Fruit fly (Drosophila melanogaster) whole organism, embryonic: Measurements from ENCODE around the gene CG15629.

Experiments used
- CG10209 ChIP-seq: fragments of 200-800 bp; sonication (Bioruptor generic); optimal IDR thresholded peaks from 3 replicates; lab custom pipeline; 2017; ENCODE audit warnings: missing biosample characterization, mild to moderate bottlenecking, missing genetic modification characterization, missing genetic modification reagents
- CG10565 ChIP-seq: fragments of 200-800 bp; sonication (Bioruptor generic); optimal IDR thresholded peaks from 3 replicates; lab custom pipeline; 2016; ENCODE audit warnings: missing biosample characterization, mild to moderate bottlenecking, missing genetic modification characterization
- CG11696 ChIP-seq: fragments of 200-800 bp; sonication (Bioruptor generic); IDR thresholded peaks from 2 replicates; pipeline ENCODE4 v1.3.6; 2022; ENCODE audit warnings: missing biosample characterization, missing genetic modification characterization
- CG13624 ChIP-seq: fragments of 200-800 bp; sonication (Bioruptor generic); optimal IDR thresholded peaks from 2 replicates; lab custom pipeline; 2016; ENCODE audit warnings: missing biosample characterization, missing genetic modification characterization
- CG14050 ChIP-seq: fragments of 200-800 bp; sonication (Bioruptor generic); IDR thresholded peaks from 3 replicates; pipeline ENCODE4 v1.3.6; 2022; ENCODE audit warnings: missing biosample characterization, missing genetic modification characterization
- CG15269 ChIP-seq: fragments of 200-800 bp; sonication (Bioruptor generic); optimal IDR thresholded peaks from 2 replicates; lab custom pipeline; 2018; ENCODE audit warnings: missing biosample characterization, mild to moderate bottlenecking, missing genetic modification characterization, moderate library complexity
- CG15479 ChIP-seq: fragments of 200-800 bp; sonication (Bioruptor generic); optimal IDR thresholded peaks from 3 replicates; lab custom pipeline; 2019; ENCODE audit warnings: missing biosample characterization, mild to moderate bottlenecking, missing genetic modification characterization, moderate library complexity
- CG17328 ChIP-seq: fragments of 200-800 bp; sonication (Bioruptor generic); IDR thresholded peaks from 2 replicates; pipeline ENCODE4 v1.3.6; 2022; ENCODE audit warnings: missing biosample characterization, missing genetic modification characterization
- CG1832 ChIP-seq: fragments of 200-800 bp; sonication (Bioruptor generic); optimal IDR thresholded peaks from 2 replicates; lab custom pipeline; 2017; ENCODE audit warnings: missing biosample characterization, mild to moderate bottlenecking, missing genetic modification characterization, inconsistent platforms
- CG2875 ChIP-seq: fragments of 200-800 bp; sonication (Bioruptor generic); optimal IDR thresholded peaks from 2 replicates; lab custom pipeline; 2017; ENCODE audit warnings: missing biosample characterization, mild to moderate bottlenecking, missing genetic modification characterization, missing genetic modification reagents
- CG31365 ChIP-seq: fragments of 200-800 bp; sonication (Bioruptor generic); optimal IDR thresholded peaks from 2 replicates; lab custom pipeline; 2018; ENCODE audit warnings: missing biosample characterization, mild to moderate bottlenecking, missing genetic modification characterization
- CG33213 ChIP-seq: fragments of 200-800 bp; sonication (Bioruptor generic); optimal IDR thresholded peaks from 3 replicates; lab custom pipeline; 2016; ENCODE audit warnings: missing biosample characterization, missing genetic modification characterization
- CG3407 ChIP-seq: fragments of 200-800 bp; sonication (Bioruptor generic); optimal IDR thresholded peaks from 2 replicates; lab custom pipeline; 2018; ENCODE audit warnings: missing biosample characterization, mild to moderate bottlenecking, missing genetic modification characterization
- CG3995 ChIP-seq: fragments of 200-800 bp; sonication (Bioruptor generic); optimal IDR thresholded peaks from 3 replicates; lab custom pipeline; 2016; ENCODE audit warnings: missing biosample characterization, missing genetic modification characterization
- CG4617 ChIP-seq: fragments of 200-800 bp; sonication (Bioruptor generic); optimal IDR thresholded peaks from 3 replicates; lab custom pipeline; 2016; ENCODE audit warnings: missing biosample characterization, missing genetic modification characterization, borderline replicate concordance
- CG6654 ChIP-seq: fragments of 200-800 bp; sonication (Bioruptor generic); optimal IDR thresholded peaks from 2 replicates; lab custom pipeline; 2017; ENCODE audit warnings: missing biosample characterization, mild to moderate bottlenecking, missing genetic modification characterization
- CG6854 ChIP-seq: fragments of 200-800 bp; sonication (Bioruptor generic); optimal IDR thresholded peaks from 3 replicates; lab custom pipeline; 2017; ENCODE audit warnings: missing biosample characterization, mild to moderate bottlenecking, missing genetic modification characterization
- CG8290 ChIP-seq, 3 experiments: fragments of 200-800 bp; sonication (Bioruptor generic); optimal IDR thresholded peaks; 2 replicates each; lab custom pipeline; 2016 to 2019; ENCODE audit warnings: missing biosample characterization in 3 of 3, missing genetic modification characterization in 3 of 3, mild to moderate bottlenecking in 2 of 3, moderate library complexity in 1 of 3
- CG8388 ChIP-seq: fragments of 200-800 bp; sonication (Bioruptor generic); optimal IDR thresholded peaks from 2 replicates; lab custom pipeline; 2019; ENCODE audit warnings: missing biosample characterization, mild to moderate bottlenecking, missing genetic modification characterization, moderate library complexity
- CG8478 ChIP-seq: fragments of >200 bp; optimal IDR thresholded peaks from 2 replicates; lab custom pipeline; 2018
- CG8765 ChIP-seq: fragments of 200-800 bp; sonication (Bioruptor generic); IDR thresholded peaks from 2 replicates; pipeline ENCODE4 v1.3.6; 2022; ENCODE audit warnings: missing biosample characterization, missing genetic modification characterization
- Chrac-16 ChIP-seq: fragments of 200-800 bp; sonication (Bioruptor generic); optimal IDR thresholded peaks from 3 replicates; lab custom pipeline; 2016; ENCODE audit warnings: missing biosample characterization, missing genetic modification characterization
- D19A ChIP-seq: fragments of 200-800 bp; optimal IDR thresholded peaks from 3 replicates; lab custom pipeline; 2019; ENCODE audit warnings: missing biosample characterization, mild to moderate bottlenecking, missing genetic modification characterization, moderate library complexity
- Dbx ChIP-seq: fragments of 200-800 bp; sonication (Bioruptor generic); IDR thresholded peaks from 3 replicates; pipeline ENCODE4 v1.3.6; 2022; ENCODE audit warnings: missing biosample characterization, missing genetic modification characterization
- Fer3 ChIP-seq: fragments of 200-800 bp; sonication (Bioruptor generic); optimal IDR thresholded peaks from 2 replicates; lab custom pipeline; 2018; ENCODE audit warnings: missing biosample characterization, mild to moderate bottlenecking, missing genetic modification characterization, moderate library complexity
- HLH54F ChIP-seq: fragments of 200-800 bp; sonication (Bioruptor generic); optimal IDR thresholded peaks from 3 replicates; lab custom pipeline; 2016; ENCODE audit warnings: missing biosample characterization, missing genetic modification characterization
- Hand ChIP-seq: fragments of 200-800 bp; sonication (Bioruptor generic); optimal IDR thresholded peaks from 2 replicates; lab custom pipeline; 2017; ENCODE audit warnings: mild to moderate bottlenecking, missing biosample characterization, missing genetic modification reagents, missing genetic modification characterization
- HmgD ChIP-seq: fragments of 200-800 bp; sonication (Bioruptor generic); optimal IDR thresholded peaks from 3 replicates; lab custom pipeline; 2016; ENCODE audit warnings: missing biosample characterization, missing genetic modification characterization
- HmgZ ChIP-seq: fragments of 200-800 bp; sonication (Bioruptor generic); optimal IDR thresholded peaks from 2 replicates; lab custom pipeline; 2018; ENCODE audit warnings: missing biosample characterization, mild to moderate bottlenecking, missing genetic modification characterization
- Hmr ChIP-seq: fragments of 200-800 bp; sonication (Bioruptor generic); optimal IDR thresholded peaks from 3 replicates; lab custom pipeline; 2017; ENCODE audit warnings: mild to moderate bottlenecking, missing biosample characterization, missing genetic modification reagents, missing genetic modification characterization
- Lim3 ChIP-seq: fragments of 200-800 bp; sonication (Bioruptor generic); IDR thresholded peaks from 2 replicates; pipeline ENCODE4 v1.3.6; 2022; ENCODE audit warnings: missing biosample characterization, missing genetic modification characterization
- Pdp1 ChIP-seq, 2 experiments: fragments of 200-800 bp; sonication (Bioruptor generic); optimal IDR thresholded peaks; 3 replicates each; lab custom pipeline; 2016; ENCODE audit warnings: missing biosample characterization in 2 of 2, missing genetic modification characterization in 2 of 2, mild to moderate bottlenecking in 1 of 2, moderate library complexity in 1 of 2
- Ptx1 ChIP-seq: fragments of 200-800 bp; sonication (Bioruptor generic); IDR thresholded peaks from 2 replicates; pipeline ENCODE4 v1.3.6; 2022; ENCODE audit warnings: missing biosample characterization, missing genetic modification characterization
- Sry-δ ChIP-seq: fragments of 200-800 bp; sonication (Bioruptor generic); optimal IDR thresholded peaks from 2 replicates; lab custom pipeline; 2016; ENCODE audit warnings: missing biosample characterization, missing genetic modification characterization
- Vsx1 ChIP-seq: fragments of 200-800 bp; sonication (Bioruptor generic); optimal IDR thresholded peaks from 2 replicates; lab custom pipeline; 2017; ENCODE audit warnings: missing biosample characterization, mild to moderate bottlenecking, missing genetic modification characterization, missing genetic modification reagents
- aop ChIP-seq: fragments of 200-800 bp; sonication (Bioruptor generic); IDR thresholded peaks from 2 replicates; pipeline ENCODE4 v1.3.6; 2022; ENCODE audit warnings: missing biosample characterization, missing genetic modification characterization
- ara ChIP-seq: fragments of 200-800 bp; sonication (Bioruptor generic); IDR thresholded peaks from 2 replicates; pipeline ENCODE4 v1.3.6; 2022; ENCODE audit warnings: missing biosample characterization, missing genetic modification characterization
- ash1 ChIP-seq: fragments of 200-800 bp; sonication (Bioruptor generic); optimal IDR thresholded peaks from 2 replicates; lab custom pipeline; 2018; ENCODE audit warnings: missing biosample characterization, mild to moderate bottlenecking, missing genetic modification characterization
- br ChIP-seq: fragments of >200 bp; optimal IDR thresholded peaks from 2 replicates; lab custom pipeline; 2017
- dati ChIP-seq: fragments of 200-800 bp; sonication (Bioruptor generic); IDR thresholded peaks from 2 replicates; pipeline ENCODE4 v1.3.6; 2022; ENCODE audit warnings: missing biosample characterization, missing genetic modification characterization
- eyg ChIP-seq: fragments of 200-800 bp; sonication (Bioruptor generic); optimal IDR thresholded peaks from 3 replicates; lab custom pipeline; 2016; ENCODE audit warnings: missing biosample characterization, missing genetic modification characterization
- gfzf ChIP-seq: fragments of 200-800 bp; sonication (Bioruptor generic); optimal IDR thresholded peaks from 2 replicates; lab custom pipeline; 2016; ENCODE audit warnings: missing biosample characterization, mild to moderate bottlenecking, missing genetic modification characterization, moderate library complexity
- hth ChIP-seq: fragments of >200 bp; optimal IDR thresholded peaks from 2 replicates; lab custom pipeline; 2017; ENCODE audit warnings: inconsistent platforms
- nom ChIP-seq: fragments of 200-800 bp; sonication (Bioruptor generic); optimal IDR thresholded peaks from 2 replicates; lab custom pipeline; 2017; ENCODE audit warnings: missing biosample characterization, missing genetic modification characterization, mild to moderate bottlenecking, moderate library complexity, missing genetic modification reagents
- pum ChIP-seq: fragments of 200-800 bp; sonication (Bioruptor generic); optimal IDR thresholded peaks from 2 replicates; lab custom pipeline; 2016; ENCODE audit warnings: missing biosample characterization, missing genetic modification characterization
- sd ChIP-seq: fragments of 200-800 bp; sonication (Bioruptor generic); optimal IDR thresholded peaks from 3 replicates; lab custom pipeline; 2018; ENCODE audit warnings: missing biosample characterization, mild to moderate bottlenecking, missing genetic modification characterization, moderate library complexity
- sqz ChIP-seq: fragments of 200-800 bp; sonication (Bioruptor generic); optimal IDR thresholded peaks from 3 replicates; lab custom pipeline; 2018; ENCODE audit warnings: missing biosample characterization, mild to moderate bottlenecking, missing genetic modification characterization
- trh ChIP-seq: fragments of 200-800 bp; sonication (Bioruptor generic); optimal IDR thresholded peaks from 2 replicates; lab custom pipeline; 2016; ENCODE audit warnings: missing biosample characterization, missing genetic modification characterization
- wek ChIP-seq: fragments of 200-800 bp; sonication (Bioruptor generic); optimal IDR thresholded peaks from 3 replicates; lab custom pipeline; 2018; ENCODE audit warnings: missing biosample characterization, mild to moderate bottlenecking, missing genetic modification characterization, moderate library complexity
- z ChIP-seq: fragments of 200-800 bp; sonication (Bioruptor generic); IDR thresholded peaks from 3 replicates; pipeline ENCODE4 v1.3.6; 2022; ENCODE audit warnings: missing biosample characterization, missing genetic modification characterization
- zfh2 ChIP-seq: fragments of 200-800 bp; sonication (Bioruptor generic); optimal IDR thresholded peaks from 2 replicates; lab custom pipeline; 2016; ENCODE audit warnings: missing biosample characterization, missing genetic modification characterization

The CG15629 gene

DNA sequence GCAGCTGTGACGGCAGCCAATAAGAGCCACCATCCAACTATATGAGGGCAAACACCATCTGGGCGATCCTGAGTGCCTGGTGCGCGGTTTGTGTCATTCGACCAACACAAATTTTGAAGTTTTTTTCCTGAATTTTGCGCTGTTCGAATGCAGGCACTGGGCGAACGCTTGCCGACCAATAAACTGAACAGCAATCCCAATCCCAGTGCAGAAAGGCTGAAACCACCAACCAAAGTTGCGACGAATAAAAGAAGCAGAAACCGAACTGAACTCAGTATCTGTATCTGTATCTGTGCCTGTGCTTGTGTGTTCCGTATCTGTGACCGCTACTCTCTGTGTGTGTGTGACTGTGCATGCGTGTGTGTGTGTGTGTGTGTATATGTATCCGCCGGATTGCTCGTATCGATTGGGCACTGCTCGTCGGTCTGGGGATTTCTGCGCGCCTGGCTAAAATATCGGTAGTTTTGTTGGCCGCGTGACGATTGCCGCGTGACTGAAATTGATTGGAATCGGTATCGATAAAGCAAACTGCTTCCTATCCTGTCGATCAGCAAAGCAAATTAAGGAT is 1.2 kb upstream of the CG15629 start (continued):
- TF ChIP-seq zfh2 (GFP tag; lab: Kevin White, UChicago), result no peak
- TF ChIP-seq CG3995, result no peak
- TF ChIP-seq Sry-δ (GFP tag; lab: Kevin White, UChicago), result no peak
- peak; percentile 44 for TF ChIP-seq CG31365 (tag; lab: Kevin White, UChicago)
- TF ChIP-seq CG13624, result no peak
- TF ChIP-seq D19A (tag; lab: Kevin White, UChicago), result no peak
- TF ChIP-seq CG8290 (GFP tag; optimal IDR thresholded peaks at IDR 0.05; lab: Kevin White, UChicago), result no peak
- TF ChIP-seq CG8290 (tag; optimal IDR thresholded peaks at IDR 0.05; lab: Kevin White, UChicago), result peak in 1 of 2 experiments; percentile 77
- no peak for TF ChIP-seq Hmr (GFP tag; lab: Kevin White, UChicago)
- TF ChIP-seq aop (GFP tag; lab: Robert Waterston, UW), result no peak
- TF ChIP-seq trh, result no peak
- TF ChIP-seq Hand, result no peak
- peak; percentile 99 for TF ChIP-seq CG8478 (lab: Kevin White, UChicago)
- TF ChIP-seq CG8388, result no peak
- TF ChIP-seq ara, result no peak
- no peak for TF ChIP-seq br (lab: Kevin White, UChicago)
- peak; percentile 17 for TF ChIP-seq wek (GFP tag; lab: Kevin White, UChicago)
- no peak for TF ChIP-seq nom (GFP tag; lab: Kevin White, UChicago)
- no peak for TF ChIP-seq pum
- TF ChIP-seq ash1 (GFP tag; lab: Kevin White, UChicago), result no peak
- peak; percentile 43; the same call in 1 of the 3 replicates for TF ChIP-seq Dbx (GFP tag; lab: Robert Waterston, UW)
- peak; percentile 82 for TF ChIP-seq sd (tag; lab: Kevin White, UChicago)
- no peak for TF ChIP-seq CG6854
- TF ChIP-seq z (GFP tag; lab: Robert Waterston, UW), result 0 out of 3 replicates have a peak, but pooled peaks have one; percentile 35
- no peak for TF ChIP-seq CG15269 (tag; lab: Kevin White, UChicago)
- no peak for TF ChIP-seq CG3407
- no peak for TF ChIP-seq dati
- no peak for TF ChIP-seq CG2875 (GFP tag; lab: Kevin White, UChicago)
- no peak for TF ChIP-seq CG4617
- TF ChIP-seq CG8765, result no peak
- TF ChIP-seq CG6654 (GFP tag; lab: Kevin White, UChicago), result no peak
- no peak for TF ChIP-seq CG10209 (GFP tag; lab: Kevin White, UChicago)
- no peak for TF ChIP-seq Pdp1 (GFP tag; optimal IDR thresholded peaks at IDR 0.05; lab: Kevin White, UChicago)
- TF ChIP-seq CG11696 (GFP tag; lab: Robert Waterston, UW), result 0 out of 2 replicates have a peak, but pooled peaks have one; percentile 12
- TF ChIP-seq hth (lab: Kevin White, UChicago), result no peak
- TF ChIP-seq Chrac-16 (GFP tag; lab: Kevin White, UChicago), result no peak
- no peak for TF ChIP-seq Ptx1
- peak; percentile 84 for TF ChIP-seq sqz (GFP tag; lab: Kevin White, UChicago)
- TF ChIP-seq CG10565 (GFP tag; lab: Kevin White, UChicago), result no peak
- peak; percentile 93 for TF ChIP-seq HmgD (GFP tag; lab: Kevin White, UChicago)
- no peak for TF ChIP-seq gfzf (GFP tag; lab: Kevin White, UChicago)
- peak; percentile 23 for TF ChIP-seq CG33213 (GFP tag; lab: Kevin White, UChicago)
- no peak for TF ChIP-seq CG15479 (GFP tag; lab: Kevin White, UChicago)
- no peak for TF ChIP-seq HLH54F (GFP tag; lab: Kevin White, UChicago)
- no peak for TF ChIP-seq Lim3 (GFP tag; lab: Robert Waterston, UW)
- peak; percentile 75 for TF ChIP-seq HmgZ (tag; lab: Kevin White, UChicago)
- no peak for TF ChIP-seq CG1832
- no peak for TF ChIP-seq CG14050 (GFP tag; lab: Robert Waterston, UW)
- TF ChIP-seq Vsx1 (GFP tag; lab: Kevin White, UChicago), result no peak
- TF ChIP-seq Fer3 (tag; lab: Kevin White, UChicago), result no peak
- TF ChIP-seq CG17328 (GFP tag; lab: Robert Waterston, UW), result no peak
- TF ChIP-seq eyg (GFP tag; lab: Kevin White, UChicago), result no peak
